Worm (Caenorhabditis elegans) whole organism, L4/young adult: ENCODE measurements around the gene tag-180.

Source experiments
- W03F9.2 ChIP-seq: fragments of 150-350 bp; optimal IDR thresholded peaks from 2 replicates; lab custom pipeline; 2014; ENCODE audit warnings: missing biosample characterization, missing genetic modification characterization
- dao-5 ChIP-seq: sonication (generic microtip); optimal IDR thresholded peaks from 2 replicates; lab custom pipeline; 2016; ENCODE audit warnings: missing genotype, missing genetic modification characterization, moderate library complexity, missing compliant biosample characterization
- him-1 ChIP-seq: sonication (generic microtip); optimal IDR thresholded peaks from 2 replicates; lab custom pipeline; 2016; ENCODE audit warnings: missing genotype, missing genetic modification reagents, missing genetic modification characterization, missing compliant biosample characterization

ce11 chrII:11361751-11362150 is 32.5 kb upstream of the tag-180 start:
- TF ChIP-seq him-1 = no peak
- TF ChIP-seq W03F9.2 (tag; lab: Kevin White, UChicago) = no peak
- TF ChIP-seq dao-5 = no peak
